Fruit fly (Drosophila melanogaster) whole organism, embryonic: ENCODE data around the gene Scox.

Source experiments
- CG11085 ChIP-seq: fragments of 200-800 bp; sonication (Bioruptor generic); IDR thresholded peaks from 2 replicates; pipeline ENCODE4 v1.3.6; 2022; ENCODE audit warnings: missing biosample characterization, missing genetic modification characterization
- CG11398 ChIP-seq: fragments of 200-800 bp; sonication (Bioruptor generic); optimal IDR thresholded peaks from 2 replicates; lab custom pipeline; 2016; ENCODE audit warnings: missing biosample characterization, missing genetic modification characterization
- CG11456 ChIP-seq: fragments of 200-800 bp; sonication (Bioruptor generic); IDR thresholded peaks from 3 replicates; pipeline ENCODE4 v1.3.6; 2022; ENCODE audit warnings: missing biosample characterization, missing genetic modification characterization
- CG11695 ChIP-seq: fragments of 200-800 bp; sonication (Bioruptor generic); IDR thresholded peaks from 3 replicates; pipeline ENCODE4 v1.3.6; 2022; ENCODE audit warnings: missing biosample characterization, missing genetic modification characterization
- CG11696 ChIP-seq: fragments of 200-800 bp; sonication (Bioruptor generic); IDR thresholded peaks from 2 replicates; pipeline ENCODE4 v1.3.6; 2022; ENCODE audit warnings: missing biosample characterization, missing genetic modification characterization
- CG13296 ChIP-seq: fragments of 200-800 bp; sonication (Bioruptor generic); optimal IDR thresholded peaks from 3 replicates; lab custom pipeline; 2018; ENCODE audit warnings: missing biosample characterization, mild to moderate bottlenecking, missing genetic modification characterization
- CG15696 ChIP-seq: fragments of 200-800 bp; sonication (Bioruptor generic); optimal IDR thresholded peaks from 2 replicates; lab custom pipeline; 2019; ENCODE audit warnings: missing biosample characterization, mild to moderate bottlenecking, missing genetic modification characterization, moderate library complexity
- CG17359 ChIP-seq: fragments of 200-800 bp; sonication (Bioruptor generic); optimal IDR thresholded peaks from 3 replicates; lab custom pipeline; 2018; ENCODE audit warnings: missing biosample characterization, mild to moderate bottlenecking, missing genetic modification characterization, moderate library complexity
- CG2199 ChIP-seq: fragments of 200-800 bp; sonication (Bioruptor generic); IDR thresholded peaks from 3 replicates; pipeline ENCODE4 v1.3.6; 2022; ENCODE audit warnings: missing biosample characterization, missing genetic modification characterization
- CG2202 ChIP-seq: fragments of 200-800 bp; sonication (Bioruptor generic); optimal IDR thresholded peaks from 2 replicates; lab custom pipeline; 2018; ENCODE audit warnings: missing biosample characterization, mild to moderate bottlenecking, missing genetic modification characterization
- CG31441 ChIP-seq: fragments of 200-800 bp; sonication (Bioruptor generic); IDR thresholded peaks from 2 replicates; pipeline ENCODE4 v1.3.6; 2022; ENCODE audit warnings: missing biosample characterization, missing genetic modification characterization
- CG3407 ChIP-seq: fragments of 200-800 bp; sonication (Bioruptor generic); optimal IDR thresholded peaks from 2 replicates; lab custom pipeline; 2018; ENCODE audit warnings: missing biosample characterization, mild to moderate bottlenecking, missing genetic modification characterization
- CG34376 ChIP-seq: fragments of 200-800 bp; sonication (Bioruptor generic); optimal IDR thresholded peaks from 2 replicates; lab custom pipeline; 2018; ENCODE audit warnings: missing biosample characterization, mild to moderate bottlenecking, missing genetic modification characterization
- CG3847 ChIP-seq: fragments of 200-800 bp; sonication (Bioruptor generic); IDR thresholded peaks from 2 replicates; pipeline ENCODE4 v1.3.6; 2022; ENCODE audit warnings: missing biosample characterization, missing genetic modification characterization
- CG4360 ChIP-seq: fragments of 200-800 bp; sonication (Bioruptor generic); IDR thresholded peaks from 2 replicates; pipeline ENCODE4 v1.3.6; 2022; ENCODE audit warnings: missing biosample characterization, missing genetic modification characterization
- CG4404 ChIP-seq: fragments of 200-800 bp; sonication (Bioruptor generic); IDR thresholded peaks from 2 replicates; pipeline ENCODE4 v1.3.6; 2022; ENCODE audit warnings: missing biosample characterization, missing genetic modification characterization
- CG5180 ChIP-seq: fragments of 200-800 bp; sonication (Bioruptor generic); optimal IDR thresholded peaks from 3 replicates; lab custom pipeline; 2017; ENCODE audit warnings: missing biosample characterization, missing genetic modification characterization, mild to moderate bottlenecking, moderate library complexity, missing genetic modification reagents
- CG6272 ChIP-seq: fragments of 200-800 bp; sonication (Bioruptor generic); IDR thresholded peaks from 2 replicates; pipeline ENCODE4 v1.3.6; 2022; ENCODE audit warnings: missing biosample characterization, missing genetic modification characterization
- CG6689 ChIP-seq: fragments of 200-800 bp; sonication (Bioruptor generic); IDR thresholded peaks from 2 replicates; pipeline ENCODE4 v1.3.6; 2022; ENCODE audit warnings: missing biosample characterization, missing genetic modification characterization
- CTCF ChIP-seq: fragments of 200-800 bp; sonication (Bioruptor generic); optimal IDR thresholded peaks from 2 replicates; lab custom pipeline; 2017; ENCODE audit warnings: missing biosample characterization, mild to moderate bottlenecking, missing genetic modification characterization, moderate library complexity
- D19B ChIP-seq: fragments of 200-800 bp; sonication (Bioruptor generic); optimal IDR thresholded peaks from 2 replicates; lab custom pipeline; 2017; ENCODE audit warnings: missing biosample characterization, mild to moderate bottlenecking, missing genetic modification characterization
- Doc3 ChIP-seq: fragments of 200-800 bp; sonication (Bioruptor generic); IDR thresholded peaks from 3 replicates; pipeline ENCODE4 v1.3.6; 2022; ENCODE audit warnings: missing biosample characterization, missing genetic modification characterization; ENCODE audit not compliant: partially characterized antibody
- ERR ChIP-seq: fragments of 200-800 bp; sonication (Bioruptor generic); optimal IDR thresholded peaks from 2 replicates; lab custom pipeline; 2016; ENCODE audit warnings: missing biosample characterization, missing genetic modification characterization
- Fer3 ChIP-seq: fragments of 200-800 bp; sonication (Bioruptor generic); optimal IDR thresholded peaks from 2 replicates; lab custom pipeline; 2018; ENCODE audit warnings: missing biosample characterization, mild to moderate bottlenecking, missing genetic modification characterization, moderate library complexity
- Gsc ChIP-seq: fragments of 200-800 bp; sonication (Bioruptor generic); IDR thresholded peaks from 2 replicates; pipeline ENCODE4 v1.3.6; 2022; ENCODE audit warnings: missing biosample characterization, missing genetic modification characterization
- HLH3B ChIP-seq: fragments of 200-800 bp; sonication (Bioruptor generic); IDR thresholded peaks from 2 replicates; pipeline ENCODE4 v1.3.6; 2022; ENCODE audit warnings: missing biosample characterization, missing genetic modification characterization
- Hr3 ChIP-seq: fragments of 200-800 bp; sonication (Bioruptor generic); optimal IDR thresholded peaks from 3 replicates; lab custom pipeline; 2016; ENCODE audit warnings: missing biosample characterization, missing genetic modification characterization
- Max ChIP-seq: fragments of 200-800 bp; sonication (Bioruptor generic); optimal IDR thresholded peaks from 2 replicates; lab custom pipeline; 2016; ENCODE audit warnings: missing biosample characterization, mild to moderate bottlenecking, missing genetic modification characterization
- NC2β ChIP-seq: fragments of 200-800 bp; sonication (Bioruptor generic); optimal IDR thresholded peaks from 2 replicates; lab custom pipeline; 2016; ENCODE audit warnings: missing biosample characterization, missing genetic modification characterization
- Oaz ChIP-seq: fragments of 200-800 bp; sonication (Bioruptor generic); IDR thresholded peaks from 2 replicates; pipeline ENCODE4 v1.3.6; 2022; ENCODE audit warnings: missing biosample characterization, missing genetic modification characterization
- Six4 ChIP-seq: fragments of 200-800 bp; sonication (Bioruptor generic); optimal IDR thresholded peaks from 2 replicates; lab custom pipeline; 2016; ENCODE audit warnings: missing biosample characterization, missing genetic modification characterization
- Sox100B ChIP-seq: fragments of 200-800 bp; sonication (Bioruptor generic); optimal IDR thresholded peaks from 3 replicates; lab custom pipeline; 2018; ENCODE audit warnings: missing biosample characterization, mild to moderate bottlenecking, missing genetic modification characterization
- ase ChIP-seq: fragments of 200-800 bp; sonication (Bioruptor generic); IDR thresholded peaks from 3 replicates; pipeline ENCODE4 v1.3.6; 2022; ENCODE audit warnings: missing biosample characterization, missing genetic modification characterization
- btn ChIP-seq: fragments of 200-800 bp; sonication (Bioruptor generic); optimal IDR thresholded peaks from 2 replicates; lab custom pipeline; 2016; ENCODE audit warnings: missing biosample characterization, missing genetic modification characterization
- dysf ChIP-seq: fragments of 200-800 bp; sonication (Bioruptor generic); IDR thresholded peaks from 3 replicates; pipeline ENCODE4 v1.3.6; 2022; ENCODE audit warnings: missing biosample characterization, missing genetic modification characterization
- fd102C ChIP-seq: fragments of 200-800 bp; sonication (Bioruptor generic); optimal IDR thresholded peaks from 2 replicates; lab custom pipeline; 2018; ENCODE audit warnings: missing biosample characterization, mild to moderate bottlenecking, missing genetic modification characterization, moderate library complexity
- ftz-f1 ChIP-seq: fragments of 200-800 bp; sonication (Bioruptor generic); optimal IDR thresholded peaks from 2 replicates; lab custom pipeline; 2016; ENCODE audit warnings: missing biosample characterization, missing genetic modification characterization
- gcm ChIP-seq: fragments of 200-800 bp; sonication (Bioruptor generic); optimal IDR thresholded peaks from 2 replicates; lab custom pipeline; 2019; ENCODE audit warnings: missing biosample characterization, mild to moderate bottlenecking, missing genetic modification characterization, moderate library complexity
- grau ChIP-seq: fragments of 200-800 bp; optimal IDR thresholded peaks from 3 replicates; lab custom pipeline; 2019; ENCODE audit warnings: missing biosample characterization, mild to moderate bottlenecking, missing genetic modification characterization, moderate library complexity
- gro ChIP-seq: fragments of 200-800 bp; sonication (Bioruptor generic); optimal IDR thresholded peaks from 2 replicates; lab custom pipeline; 2016; ENCODE audit warnings: missing biosample characterization, missing genetic modification characterization
- lbe ChIP-seq: fragments of 200-800 bp; sonication (Bioruptor generic); optimal IDR thresholded peaks from 2 replicates; lab custom pipeline; 2016; ENCODE audit warnings: missing biosample characterization, mild to moderate bottlenecking, missing genetic modification characterization
- mirr ChIP-seq: fragments of 200-800 bp; sonication (Bioruptor generic); optimal IDR thresholded peaks from 3 replicates; lab custom pipeline; 2018; ENCODE audit warnings: missing biosample characterization, mild to moderate bottlenecking, missing genetic modification characterization
- nau ChIP-seq: fragments of 200-800 bp; sonication (Bioruptor generic); optimal IDR thresholded peaks from 3 replicates; lab custom pipeline; 2017; ENCODE audit warnings: missing biosample characterization, mild to moderate bottlenecking, missing genetic modification characterization, missing genetic modification reagents
- nerfin-1 ChIP-seq: fragments of 200-800 bp; sonication (Bioruptor generic); optimal IDR thresholded peaks from 3 replicates; lab custom pipeline; 2019; ENCODE audit warnings: missing biosample characterization, mild to moderate bottlenecking, missing genetic modification characterization, moderate library complexity
- p53 ChIP-seq: fragments of 200-800 bp; sonication (Bioruptor generic); optimal IDR thresholded peaks from 2 replicates; lab custom pipeline; 2016; ENCODE audit warnings: missing biosample characterization, missing genetic modification characterization
- pb ChIP-seq: fragments of 200-800 bp; sonication (Bioruptor generic); optimal IDR thresholded peaks from 3 replicates; lab custom pipeline; 2016; ENCODE audit warnings: missing biosample characterization, missing genetic modification characterization
- pita ChIP-seq: fragments of 200-800 bp; sonication (Bioruptor generic); optimal IDR thresholded peaks from 2 replicates; lab custom pipeline; 2017; ENCODE audit warnings: missing biosample characterization, mild to moderate bottlenecking, missing genetic modification characterization
- rib ChIP-seq: fragments of 200-800 bp; sonication (Bioruptor generic); IDR thresholded peaks from 2 replicates; pipeline ENCODE4 v1.3.6; 2022; ENCODE audit warnings: missing biosample characterization, missing genetic modification characterization
- sob ChIP-seq: fragments of 200-800 bp; sonication (Bioruptor generic); IDR thresholded peaks from 2 replicates; pipeline ENCODE4 v1.3.6; 2022; ENCODE audit warnings: missing biosample characterization, missing genetic modification characterization
- trh ChIP-seq: fragments of 200-800 bp; sonication (Bioruptor generic); optimal IDR thresholded peaks from 2 replicates; lab custom pipeline; 2016; ENCODE audit warnings: missing biosample characterization, missing genetic modification characterization
- wek ChIP-seq: fragments of 200-800 bp; sonication (Bioruptor generic); optimal IDR thresholded peaks from 3 replicates; lab custom pipeline; 2018; ENCODE audit warnings: missing biosample characterization, mild to moderate bottlenecking, missing genetic modification characterization, moderate library complexity
- zen ChIP-seq: fragments of 200-800 bp; sonication (Bioruptor generic); optimal IDR thresholded peaks from 3 replicates; lab custom pipeline; 2018; ENCODE audit warnings: missing biosample characterization, mild to moderate bottlenecking, missing genetic modification characterization, moderate library complexity

The Scox gene

dm6 chr2L:5009306-5010030, 40.7 kb upstream of the Scox start, which contains the start of gene Rtnl1 (continued):
- TF ChIP-seq ase (no peak), CG11398 (GFP tag; lab: Kevin White, UChicago) (no peak), Gsc (no peak), CG17359 (tag; lab: Kevin White, UChicago) (no peak), grau (tag; lab: Kevin White, UChicago) (peak; percentile 37), CG3407 (no peak), CG4404 (no peak), lbe (GFP tag; lab: Kevin White, UChicago) (no peak), CG2199 (GFP tag; lab: Robert Waterston, UW) (no peak), btn (GFP tag; lab: Kevin White, UChicago) (no peak), Hr3 (no peak), Sox100B (no peak), gro (GFP tag; lab: Kevin White, UChicago) (peak; percentile 84), nerfin-1 (peak; percentile 16), mirr (GFP tag; lab: Kevin White, UChicago) (no peak), CG11085 (GFP tag; lab: Robert Waterston, UW) (no peak), CG6689 (GFP tag; lab: Robert Waterston, UW) (no peak), pita (GFP tag; lab: Kevin White, UChicago) (peak; percentile 93), zen (tag; lab: Kevin White, UChicago) (peak; percentile 9), Oaz (GFP tag; lab: Robert Waterston, UW) (no peak), Six4 (GFP tag; lab: Kevin White, UChicago) (no peak), Fer3 (tag; lab: Kevin White, UChicago) (no peak), sob (GFP tag; lab: Robert Waterston, UW) (no peak; the same call in 1 of the 2 replicates), CG34376 (GFP tag; lab: Kevin White, UChicago) (no peak), fd102C (GFP tag; lab: Kevin White, UChicago) (no peak), Doc3 (GFP tag; lab: Robert Waterston, UW) (peak; percentile 80), Max (GFP tag; lab: Kevin White, UChicago) (no peak), CG5180 (GFP tag; lab: Kevin White, UChicago) (no peak), CG11696 (GFP tag; lab: Robert Waterston, UW) (no peak), CG11695 (GFP tag; lab: Robert Waterston, UW) (no peak), CG31441 (no peak), CG2202 (tag; lab: Kevin White, UChicago) (no peak), wek (GFP tag; lab: Kevin White, UChicago) (no peak), NC2β (GFP tag; lab: Kevin White, UChicago) (peak; percentile 66), gcm (GFP tag; lab: Kevin White, UChicago) (peak; percentile 3), CG11456 (no peak), CG15696 (tag; lab: Kevin White, UChicago) (no peak), ftz-f1 (peak; percentile 96), CG6272 (GFP tag; lab: Robert Waterston, UW) (0 out of 2 replicates have a peak, but pooled peaks have one; percentile 46), HLH3B (GFP tag; lab: Robert Waterston, UW) (no peak), rib (no peak), nau (no peak), p53 (GFP tag; lab: Kevin White, UChicago) (peak; percentile 71), dysf (0 out of 3 replicates have a peak, but pooled peaks have one; percentile 12), pb (no peak), trh (GFP tag; lab: Kevin White, UChicago) (no peak), D19B (no peak), CG13296 (GFP tag; lab: Kevin White, UChicago) (no peak), CG4360 (GFP tag; lab: Robert Waterston, UW) (no peak), CTCF (GFP tag; lab: Kevin White, UChicago) (peak; percentile 78), ERR (GFP tag; lab: Kevin White, UChicago) (peak; percentile 44), CG3847 (peak; percentile 55; the same call in 1 of the 2 replicates)
